Fruit fly (Drosophila melanogaster): ENCODE data around the gene PVRAP.

DNA sequence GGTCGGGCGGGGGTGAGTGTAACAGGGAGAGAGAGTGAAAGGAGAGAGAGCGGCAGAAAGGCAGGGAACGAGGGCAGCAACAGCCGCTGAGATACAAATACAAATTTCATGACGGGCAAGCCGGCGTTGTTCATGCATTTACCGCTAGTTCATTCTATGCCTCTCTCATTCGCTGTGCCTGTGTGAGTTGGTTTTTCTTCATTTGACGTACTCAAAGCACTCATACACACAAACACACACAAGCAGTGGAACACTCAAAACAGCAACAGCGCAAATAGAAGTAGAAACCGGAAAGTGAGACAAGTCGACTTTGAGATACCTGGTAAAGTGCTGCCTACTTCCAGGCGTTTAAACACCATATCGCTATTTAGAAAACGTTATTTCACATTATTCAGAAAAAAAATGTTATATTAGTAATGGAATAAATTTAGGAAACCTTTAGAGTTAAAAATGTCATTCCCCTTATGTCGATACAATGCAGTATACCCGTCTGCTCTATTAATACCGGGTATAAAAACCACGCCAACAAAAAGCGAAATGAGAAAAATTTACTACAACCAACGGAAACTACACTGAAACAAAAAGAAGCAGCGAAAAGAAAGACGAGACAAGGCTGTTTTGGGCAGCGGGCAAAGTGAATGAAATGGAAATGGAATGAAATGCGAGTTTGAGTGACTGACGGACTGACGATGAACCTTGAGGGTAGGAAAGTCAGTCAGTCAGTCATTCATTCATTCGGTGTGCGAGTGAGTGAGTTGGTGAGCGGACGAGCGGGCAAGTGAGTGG is 20.7 kb upstream of the PVRAP start:
- TF ChIP-seq gem (tag; optimal IDR thresholded peaks at IDR 0.05): peak; percentile 98
- no peak for TF ChIP-seq ftz-f1 (GFP tag; optimal IDR thresholded peaks at IDR 0.05)
- peak; percentile 93 for TF ChIP-seq CoRest (tag; optimal IDR thresholded peaks at IDR 0.05)
- peak; percentile 94 for TF ChIP-seq Chrac-16 (GFP tag; optimal IDR thresholded peaks at IDR 0.05)
- TF ChIP-seq CG30431 (GFP tag; optimal IDR thresholded peaks at IDR 0.05): peak; percentile 94
- peak; percentile 95 for TF ChIP-seq Xbp1 (GFP tag; optimal IDR thresholded peaks at IDR 0.05)
- peak; percentile 96 for TF ChIP-seq bab2 (GFP tag; optimal IDR thresholded peaks at IDR 0.05)
- TF ChIP-seq CG13123 (GFP tag; optimal IDR thresholded peaks at IDR 0.05): peak; percentile 82
- TF ChIP-seq CG1602 (GFP tag; optimal IDR thresholded peaks at IDR 0.05): peak; percentile 96
- TF ChIP-seq CG30020 (tag; optimal IDR thresholded peaks at IDR 0.05): peak; percentile 74
- TF ChIP-seq CG4820 (GFP tag; optimal IDR thresholded peaks at IDR 0.05): peak; percentile 96
- TF ChIP-seq CG2129 (GFP tag; IDR thresholded peaks at IDR 0.05; ENCODE audit: partially characterized antibody): no peak
- peak; percentile 96 for TF ChIP-seq CG7556 (GFP tag; optimal IDR thresholded peaks at IDR 0.05)

Measured in whole organism, embryonic.